Worm (Caenorhabditis elegans) whole organism, L3 larva: Measurements from ENCODE around the gene deg-3.
A peak's percentile ranks its signal among the peaks of the same experiment; 100 is the strongest.

Source experiments
- R02D3.7 ChIP-seq: fragments of 150-350 bp; optimal IDR thresholded peaks from 2 replicates; lab custom pipeline; 2014; ENCODE audit warnings: missing biosample characterization, missing genetic modification characterization
- ZK546.5 ChIP-seq: sonication (generic microtip); optimal IDR thresholded peaks from 2 replicates; lab custom pipeline; 2017; ENCODE audit warnings: missing biosample characterization, missing genetic modification characterization
- aly-2 ChIP-seq: fragments of 150-350 bp; optimal IDR thresholded peaks from 2 replicates; lab custom pipeline; 2014; ENCODE audit warnings: missing biosample characterization, missing genetic modification characterization
- ama-1 ChIP-seq: fragments of 150-350 bp; optimal IDR thresholded peaks from 2 replicates; lab custom pipeline; 2018
- ceh-16 ChIP-seq: sonication (generic microtip); optimal IDR thresholded peaks from 2 replicates; lab custom pipeline; 2017; ENCODE audit warnings: missing biosample characterization, missing genetic modification characterization
- ceh-28 ChIP-seq: fragments of 150-350 bp; optimal IDR thresholded peaks from 2 replicates; lab custom pipeline; 2014; ENCODE audit warnings: missing biosample characterization, missing genetic modification reagents, missing genetic modification characterization
- ceh-82 ChIP-seq: fragments of 150-350 bp; optimal IDR thresholded peaks from 2 replicates; lab custom pipeline; 2014; ENCODE audit warnings: missing biosample characterization, missing genetic modification characterization
- ceh-9 ChIP-seq: sonication (generic microtip); optimal IDR thresholded peaks from 2 replicates; lab custom pipeline; 2018; ENCODE audit warnings: missing biosample characterization, missing genetic modification characterization
- daf-12 ChIP-seq: fragments of 150-350 bp; optimal IDR thresholded peaks from 2 replicates; lab custom pipeline; 2014; ENCODE audit warnings: missing biosample characterization, missing genetic modification reagents, missing genetic modification characterization
- egl-27 ChIP-seq: sonication (generic microtip); optimal IDR thresholded peaks from 4 replicates; lab custom pipeline; 2017; ENCODE audit warnings: missing biosample characterization, missing genetic modification reagents, missing genetic modification characterization
- egl-5 ChIP-seq: fragments of 150-350 bp; optimal IDR thresholded peaks from 2 replicates; lab custom pipeline; 2017; ENCODE audit warnings: missing biosample characterization, missing genetic modification reagents, missing genetic modification characterization, inconsistent platforms
- elt-1 ChIP-seq: fragments of 150-350 bp; optimal IDR thresholded peaks from 2 replicates; lab custom pipeline; 2014; ENCODE audit warnings: missing biosample characterization, missing genetic modification characterization
- elt-2 ChIP-seq: sonication (generic microtip); optimal IDR thresholded peaks from 2 replicates; lab custom pipeline; 2016; ENCODE audit warnings: missing genetic modification reagents, mild to moderate bottlenecking, missing genetic modification characterization, missing compliant biosample characterization
- fkh-10 ChIP-seq: sonication (generic microtip); optimal IDR thresholded peaks from 2 replicates; lab custom pipeline; 2017; ENCODE audit warnings: missing biosample characterization, missing genetic modification reagents, missing genetic modification characterization
- fkh-2 ChIP-seq: fragments of 150-350 bp; optimal IDR thresholded peaks from 2 replicates; lab custom pipeline; 2014; ENCODE audit warnings: missing biosample characterization, missing genetic modification reagents, missing genetic modification characterization
- fos-1 ChIP-seq: fragments of 150-350 bp; optimal IDR thresholded peaks from 2 replicates; lab custom pipeline; 2014; ENCODE audit warnings: missing biosample characterization, missing genetic modification characterization
- hmg-11 ChIP-seq: sonication (generic microtip); optimal IDR thresholded peaks from 2 replicates; lab custom pipeline; 2016; ENCODE audit warnings: missing genetic modification characterization, missing compliant biosample characterization
- jun-1 ChIP-seq: fragments of 150-350 bp; optimal IDR thresholded peaks from 2 replicates; lab custom pipeline; 2014; ENCODE audit warnings: missing biosample characterization, missing genetic modification reagents, missing genetic modification characterization
- lin-15B ChIP-seq: fragments of 150-350 bp; optimal IDR thresholded peaks from 2 replicates; lab custom pipeline; 2014; ENCODE audit warnings: missing biosample characterization, missing genetic modification characterization
- lin-39 ChIP-seq: fragments of 150-350 bp; optimal IDR thresholded peaks from 2 replicates; lab custom pipeline; 2018; ENCODE audit warnings: missing biosample characterization, missing genetic modification reagents, missing genetic modification characterization
- lsy-12 ChIP-seq: sonication (generic microtip); optimal IDR thresholded peaks from 2 replicates; lab custom pipeline; 2016; ENCODE audit warnings: mild to moderate bottlenecking, missing genetic modification characterization, missing compliant biosample characterization
- mdl-1 ChIP-seq: fragments of 150-350 bp; optimal IDR thresholded peaks from 2 replicates; lab custom pipeline; 2014; ENCODE audit warnings: missing biosample characterization, missing genetic modification characterization
- mml-1 ChIP-seq: fragments of 150-350 bp; sonication (generic microtip); optimal IDR thresholded peaks from 3 replicates; lab custom pipeline; 2014; ENCODE audit warnings: missing biosample characterization, missing genetic modification characterization
- nfya-1 ChIP-seq: sonication (generic microtip); optimal IDR thresholded peaks from 2 replicates; lab custom pipeline; 2017; ENCODE audit warnings: missing genetic modification characterization, mild to moderate bottlenecking, missing compliant biosample characterization, antibody characterized with exemption, moderate library complexity; ENCODE audit not compliant: insufficient read depth
- nhr-11 ChIP-seq: fragments of 150-350 bp; optimal IDR thresholded peaks from 2 replicates; lab custom pipeline; 2014; ENCODE audit warnings: missing biosample characterization, missing genetic modification characterization
- nhr-12 ChIP-seq: fragments of 150-350 bp; optimal IDR thresholded peaks from 2 replicates; lab custom pipeline; 2014; ENCODE audit warnings: missing biosample characterization, missing genetic modification characterization
- nhr-23 ChIP-seq: fragments of 150-350 bp; optimal IDR thresholded peaks from 2 replicates; lab custom pipeline; 2014; ENCODE audit warnings: missing biosample characterization, missing genetic modification reagents, missing genetic modification characterization
- nhr-237 ChIP-seq: fragments of 150-350 bp; optimal IDR thresholded peaks from 2 replicates; lab custom pipeline; 2014; ENCODE audit warnings: missing biosample characterization, missing genetic modification characterization
- nhr-25 ChIP-seq: sonication (generic microtip); optimal IDR thresholded peaks from 2 replicates; lab custom pipeline; 2017; ENCODE audit warnings: missing biosample characterization, missing genetic modification characterization
- nhr-28 ChIP-seq: fragments of 150-350 bp; optimal IDR thresholded peaks from 2 replicates; lab custom pipeline; 2014; ENCODE audit warnings: missing biosample characterization, missing genetic modification characterization
- nhr-43 ChIP-seq: sonication (generic microtip); optimal IDR thresholded peaks from 2 replicates; lab custom pipeline; 2016; ENCODE audit warnings: mild to moderate bottlenecking, missing genetic modification characterization, missing compliant biosample characterization; ENCODE audit not compliant: poor library complexity, severe bottlenecking
- nhr-67 ChIP-seq: fragments of 150-350 bp; optimal IDR thresholded peaks from 2 replicates; lab custom pipeline; 2014; ENCODE audit warnings: missing biosample characterization, missing genetic modification characterization
- nhr-76 ChIP-seq: fragments of 150-350 bp; sonication (generic microtip); optimal IDR thresholded peaks from 5 replicates; lab custom pipeline; 2014; ENCODE audit warnings: missing biosample characterization, missing genetic modification characterization
- nhr-77 ChIP-seq: fragments of 150-350 bp; optimal IDR thresholded peaks from 2 replicates; lab custom pipeline; 2014; ENCODE audit warnings: missing biosample characterization, missing genetic modification characterization
- pha-4 ChIP-seq: fragments of 150-350 bp; optimal IDR thresholded peaks from 2 replicates; lab custom pipeline; 2014; ENCODE audit warnings: missing biosample characterization, missing genetic modification reagents, missing genetic modification characterization
- pqm-1 ChIP-seq: fragments of 150-350 bp; optimal IDR thresholded peaks from 2 replicates; lab custom pipeline; 2017; ENCODE audit warnings: missing biosample characterization, missing genetic modification characterization, inconsistent platforms
- sea-2 ChIP-seq: fragments of 150-350 bp; sonication (generic microtip); optimal IDR thresholded peaks from 4 replicates; lab custom pipeline; 2014; ENCODE audit warnings: missing biosample characterization, missing genetic modification reagents, missing genetic modification characterization
- skn-1 ChIP-seq: fragments of 150-350 bp; optimal IDR thresholded peaks from 2 replicates; lab custom pipeline; 2014; ENCODE audit warnings: missing biosample characterization, missing genetic modification characterization
- snpc-4 ChIP-seq: fragments of 150-350 bp; optimal IDR thresholded peaks from 2 replicates; lab custom pipeline; 2014; ENCODE audit warnings: missing biosample characterization, missing genetic modification characterization
- tbx-2 ChIP-seq: sonication (generic microtip); optimal IDR thresholded peaks from 2 replicates; lab custom pipeline; 2016; ENCODE audit warnings: mild to moderate bottlenecking, missing genetic modification characterization, missing compliant biosample characterization
- unc-39 ChIP-seq: sonication (generic microtip); optimal IDR thresholded peaks from 4 replicates; lab custom pipeline; 2017; ENCODE audit warnings: missing biosample characterization, missing genetic modification characterization
- unc-62 ChIP-seq: fragments of 150-350 bp; sonication (generic microtip); optimal IDR thresholded peaks from 4 replicates; lab custom pipeline; 2014; ENCODE audit warnings: missing biosample characterization, missing genetic modification reagents, missing genetic modification characterization
- zag-1 ChIP-seq: fragments of 150-350 bp; optimal IDR thresholded peaks from 2 replicates; lab custom pipeline; 2014; ENCODE audit warnings: missing biosample characterization, missing genetic modification characterization
- ztf-11 ChIP-seq: fragments of 150-350 bp; optimal IDR thresholded peaks from 2 replicates; lab custom pipeline; 2014; ENCODE audit warnings: missing biosample characterization, missing genetic modification characterization
- ztf-4 ChIP-seq: fragments of 150-350 bp; optimal IDR thresholded peaks from 2 replicates; lab custom pipeline; 2014; ENCODE audit warnings: missing biosample characterization, missing genetic modification characterization

deg-3 gene

ce11 chrV:11449404-11449803, 34.4 kb upstream of the deg-3 start:
- no peak for TF ChIP-seq nhr-28 (tag; lab: Kevin White, UChicago)
- TF ChIP-seq skn-1 (tag; lab: Kevin White, UChicago): no peak
- no peak for TF ChIP-seq lsy-12 (tag; lab: Kevin White, UChicago)
- no peak for TF ChIP-seq nhr-76
- no peak for TF ChIP-seq snpc-4
- no peak for TF ChIP-seq nfya-1 (tag; lab: Kevin White, UChicago)
- TF ChIP-seq nhr-25 (tag; lab: Kevin White, UChicago): no peak

ce11 chrV:11446297-11446696, 31.3 kb upstream of the deg-3 start, which contains the start of gene mig-17:
mig-17 (plus strand) TSS chrV:11446685.
- TF ChIP-seq elt-1 (tag; lab: Kevin White, UChicago) (no peak), egl-5 (tag; lab: Kevin White, UChicago) (peak; percentile 53), nfya-1 (tag; lab: Kevin White, UChicago) (peak; percentile 23), sea-2 (GFP tag; lab: Kevin White, UChicago) (no peak)
- TF ChIP-seq, all 47 proteins: peak for 2

ce11 chrV:11445375-11445774, 30.4 kb upstream of the deg-3 start:
- TF ChIP-seq sea-2 (GFP tag; lab: Kevin White, UChicago): no peak
- no peak for TF ChIP-seq daf-12 (tag; lab: Kevin White, UChicago)
- TF ChIP-seq ztf-11 (tag; lab: Kevin White, UChicago): no peak
- no peak for TF ChIP-seq elt-1 (tag; lab: Kevin White, UChicago)
- no peak for TF ChIP-seq lin-15B (tag; lab: Kevin White, UChicago)
- TF ChIP-seq lin-39 (tag; lab: Kevin White, UChicago): peak; percentile 73
- peak; percentile 52 for TF ChIP-seq unc-62 (GFP tag; lab: Kevin White, UChicago)
- no peak for TF ChIP-seq mml-1 (tag; lab: Kevin White, UChicago)
- peak; percentile 30 for TF ChIP-seq hmg-11 (tag; lab: Kevin White, UChicago)
- peak; percentile 86 for TF ChIP-seq nfya-1 (tag; lab: Kevin White, UChicago)
- TF ChIP-seq pha-4 (tag; lab: Kevin White, UChicago): no peak
- TF ChIP-seq pqm-1 (tag; lab: Kevin White, UChicago): no peak
- no peak for TF ChIP-seq egl-27
- no peak for TF ChIP-seq unc-39
- TF ChIP-seq nhr-12 (tag; lab: Kevin White, UChicago): no peak
- no peak for TF ChIP-seq lsy-12 (tag; lab: Kevin White, UChicago)
- TF ChIP-seq ama-1 (lab: Kevin White, UChicago): no peak
- no peak for TF ChIP-seq fkh-10 (GFP tag; lab: Kevin White, UChicago)
- no peak for TF ChIP-seq aly-2 (tag; lab: Kevin White, UChicago)
- TF ChIP-seq nhr-237 (tag; lab: Kevin White, UChicago): no peak
- TF ChIP-seq nhr-77 (tag; lab: Kevin White, UChicago): no peak
- no peak for TF ChIP-seq nhr-23
- TF ChIP-seq nhr-25 (tag; lab: Kevin White, UChicago): no peak
- no peak for TF ChIP-seq skn-1 (tag; lab: Kevin White, UChicago)
- no peak for TF ChIP-seq nhr-11 (tag; lab: Kevin White, UChicago)
- no peak for TF ChIP-seq elt-2 (tag; lab: Kevin White, UChicago)
- no peak for TF ChIP-seq R02D3.7 (tag; lab: Kevin White, UChicago)
- no peak for TF ChIP-seq mdl-1 (tag; lab: Kevin White, UChicago)
- no peak for TF ChIP-seq ZK546.5 (tag; lab: Kevin White, UChicago)
- no peak for TF ChIP-seq ceh-82
- no peak for TF ChIP-seq ceh-9 (tag; lab: Kevin White, UChicago)
- TF ChIP-seq egl-5 (tag; lab: Kevin White, UChicago): peak; percentile 48
- TF ChIP-seq fkh-2 (tag; lab: Kevin White, UChicago): no peak
- TF ChIP-seq ztf-4 (tag; lab: Kevin White, UChicago): no peak
- TF ChIP-seq ceh-28 (tag; lab: Kevin White, UChicago): peak; percentile 28
- TF ChIP-seq ceh-16 (tag; lab: Kevin White, UChicago): no peak
- TF ChIP-seq fos-1 (tag; lab: Kevin White, UChicago): no peak
- TF ChIP-seq tbx-2 (tag; lab: Kevin White, UChicago): no peak
- no peak for TF ChIP-seq nhr-43 (tag; lab: Kevin White, UChicago)
- TF ChIP-seq zag-1 (tag; lab: Kevin White, UChicago): no peak
- peak; percentile 20 for TF ChIP-seq snpc-4
- no peak for TF ChIP-seq nhr-67 (tag; lab: Kevin White, UChicago)
- TF ChIP-seq jun-1 (tag; lab: Kevin White, UChicago): no peak
- TF ChIP-seq, all 47 proteins: peak for 7
